Worm (Caenorhabditis elegans) whole organism, L4 larva: ENCODE measurements around the gene Y4C6B.4.

Experiments used
- D1046.2 ChIP-seq: fragments of 200-800 bp; sonication (Bioruptor generic); IDR thresholded peaks from 2 replicates; pipeline ENCODE4 v1.3.6; 2022; ENCODE audit warnings: missing genetic modification characterization, missing compliant biosample characterization
- F10B5.3 ChIP-seq: sonication (generic microtip); optimal IDR thresholded peaks from 2 replicates; lab custom pipeline; 2016; ENCODE audit warnings: mild to moderate bottlenecking, missing genetic modification characterization, missing compliant biosample characterization
- F26F4.8 ChIP-seq: fragments of 200-800 bp; sonication (Bioruptor generic); conservative IDR thresholded peaks from 2 replicates; pipeline ENCODE4 v1.3.6; 2022; ENCODE audit warnings: missing genetic modification characterization, missing compliant biosample characterization
- F37D6.2 ChIP-seq: sonication (generic microtip); optimal IDR thresholded peaks from 2 replicates; lab custom pipeline; 2016; ENCODE audit warnings: mild to moderate bottlenecking, missing genetic modification characterization, missing compliant biosample characterization
- F49E8.2 ChIP-seq: sonication (generic microtip); optimal IDR thresholded peaks from 2 replicates; lab custom pipeline; 2016; ENCODE audit warnings: missing compliant biosample characterization, mild to moderate bottlenecking, missing genetic modification characterization, borderline replicate concordance
- T20F7.1 ChIP-seq: fragments of 200-800 bp; sonication (Bioruptor generic); optimal IDR thresholded peaks from 2 replicates; lab custom pipeline; 2018; ENCODE audit warnings: mild to moderate bottlenecking, missing genetic modification characterization, missing compliant biosample characterization
- T26A8.4 ChIP-seq: fragments of 200-800 bp; sonication (Bioruptor generic); IDR thresholded peaks from 2 replicates; pipeline ENCODE4 v1.3.6; 2022; ENCODE audit warnings: missing genetic modification characterization, missing compliant biosample characterization
- Y5F2A.4 ChIP-seq: fragments of 200-800 bp; sonication (Bioruptor generic); optimal IDR thresholded peaks from 2 replicates; lab custom pipeline; 2018; ENCODE audit warnings: mild to moderate bottlenecking, missing genetic modification characterization, missing compliant biosample characterization
- ZK337.2 ChIP-seq: fragments of 200-800 bp; sonication (Bioruptor generic); IDR thresholded peaks from 2 replicates; pipeline ENCODE4 v1.3.6; 2022; ENCODE audit warnings: missing genetic modification reagents, missing genetic modification characterization, missing compliant biosample characterization
- ZK546.5 ChIP-seq, 2 experiments: sonication (generic microtip); optimal IDR thresholded peaks; 2 replicates each; lab custom pipeline; 2017; ENCODE audit warnings: missing biosample characterization in 2 of 2, missing genetic modification characterization in 2 of 2
- aha-1 ChIP-seq: fragments of 150-350 bp; peaks from one replicate; lab custom pipeline; 2014; ENCODE audit warnings: missing biosample characterization, missing genetic modification characterization
- attf-4 ChIP-seq: sonication (generic microtip); optimal IDR thresholded peaks from 3 replicates; lab custom pipeline; 2017; ENCODE audit warnings: missing biosample characterization, missing genetic modification characterization
- ceh-20 ChIP-seq: fragments of 200-800 bp; sonication (Bioruptor generic); IDR thresholded peaks from 2 replicates; pipeline ENCODE4 v1.3.6; 2022; ENCODE audit warnings: missing genetic modification reagents, missing genetic modification characterization, missing compliant biosample characterization
- ceh-28 ChIP-seq: fragments of 150-350 bp; optimal IDR thresholded peaks from 2 replicates; lab custom pipeline; 2014; ENCODE audit warnings: missing biosample characterization, missing genetic modification reagents, missing genetic modification characterization
- ceh-32 ChIP-seq: sonication (generic microtip); optimal IDR thresholded peaks from 2 replicates; lab custom pipeline; 2016; ENCODE audit warnings: mild to moderate bottlenecking, missing genetic modification characterization, missing compliant biosample characterization; ENCODE audit not compliant: poor library complexity
- ceh-44 ChIP-seq: fragments of 200-800 bp; sonication (Bioruptor generic); IDR thresholded peaks from 2 replicates; pipeline ENCODE4 v1.3.6; 2022; ENCODE audit warnings: missing genetic modification reagents, missing genetic modification characterization, missing compliant biosample characterization
- ceh-62 ChIP-seq: sonication (generic microtip); optimal IDR thresholded peaks from 2 replicates; lab custom pipeline; 2017; ENCODE audit warnings: missing biosample characterization, missing genetic modification characterization
- ceh-82 ChIP-seq: sonication (generic microtip); optimal IDR thresholded peaks from 2 replicates; lab custom pipeline; 2017; ENCODE audit warnings: missing biosample characterization, missing genetic modification characterization
- ces-1 ChIP-seq: fragments of 150-350 bp; sonication (generic microtip); optimal IDR thresholded peaks from 4 replicates; lab custom pipeline; 2014; ENCODE audit warnings: missing biosample characterization, missing genetic modification reagents, missing genetic modification characterization
- cey-2 ChIP-seq: sonication (generic microtip); optimal IDR thresholded peaks from 3 replicates; lab custom pipeline; 2017; ENCODE audit warnings: missing genetic modification characterization, mild to moderate bottlenecking, missing compliant biosample characterization, antibody characterized with exemption, borderline replicate concordance; ENCODE audit not compliant: insufficient read depth
- daf-19 ChIP-seq: fragments of 200-800 bp; sonication (Bioruptor generic); conservative IDR thresholded peaks from 2 replicates; pipeline ENCODE4 v1.3.6; 2022; ENCODE audit warnings: missing genetic modification characterization, missing compliant biosample characterization
- daf-8 ChIP-seq: fragments of 200-800 bp; sonication (Bioruptor generic); IDR thresholded peaks from 2 replicates; pipeline ENCODE4 v1.3.6; 2022; ENCODE audit warnings: missing genetic modification characterization, missing compliant biosample characterization
- dmd-6 ChIP-seq: fragments of 200-800 bp; sonication (Bioruptor generic); IDR thresholded peaks from 2 replicates; pipeline ENCODE4 v1.3.6; 2022; ENCODE audit warnings: missing genetic modification reagents, missing genetic modification characterization, missing compliant biosample characterization
- dpl-1 ChIP-seq: fragments of 150-350 bp; optimal IDR thresholded peaks from 2 replicates; lab custom pipeline; 2014; ENCODE audit warnings: missing biosample characterization, missing genetic modification reagents, missing genetic modification characterization
- duxl-1 ChIP-seq: sonication (generic microtip); optimal IDR thresholded peaks from 2 replicates; lab custom pipeline; 2016; ENCODE audit warnings: mild to moderate bottlenecking, missing genetic modification characterization, moderate library complexity, missing compliant biosample characterization; ENCODE audit not compliant: poor library complexity
- dve-1 ChIP-seq: sonication (generic microtip); optimal IDR thresholded peaks from 2 replicates; lab custom pipeline; 2017; ENCODE audit warnings: antibody characterized with exemption, mild to moderate bottlenecking, missing genetic modification characterization, missing compliant biosample characterization; ENCODE audit not compliant: insufficient read depth
- fkh-10 ChIP-seq: fragments of 150-350 bp; optimal IDR thresholded peaks from 2 replicates; lab custom pipeline; 2014; ENCODE audit warnings: missing biosample characterization, missing genetic modification reagents, missing genetic modification characterization
- hlh-11 ChIP-seq: fragments of 200-800 bp; sonication (Bioruptor generic); optimal IDR thresholded peaks from 2 replicates; lab custom pipeline; 2018; ENCODE audit warnings: mild to moderate bottlenecking, missing genetic modification characterization, missing compliant biosample characterization
- jun-1 ChIP-seq: fragments of 150-350 bp; optimal IDR thresholded peaks from 2 replicates; lab custom pipeline; 2014; ENCODE audit warnings: missing biosample characterization, missing genetic modification reagents, missing genetic modification characterization
- lim-7 ChIP-seq: fragments of 200-800 bp; sonication (Bioruptor generic); IDR thresholded peaks from 2 replicates; pipeline ENCODE4 v1.3.6; 2022; ENCODE audit warnings: missing genetic modification characterization, missing compliant biosample characterization
- lin-1 ChIP-seq: fragments of 200-800 bp; sonication (Bioruptor generic); IDR thresholded peaks from 2 replicates; pipeline ENCODE4 v1.3.6; 2022; ENCODE audit warnings: missing genetic modification reagents, missing genetic modification characterization, missing compliant biosample characterization
- mdl-1 ChIP-seq, 2 experiments: fragments of 150-350 bp in 1 of 2; sonication (generic microtip) in 1 of 2; optimal IDR thresholded peaks; 2 replicates each; lab custom pipeline; 2014 to 2017; ENCODE audit warnings: missing biosample characterization in 2 of 2, missing genetic modification characterization in 2 of 2
- mxl-3 ChIP-seq: fragments of 200-800 bp; sonication (Bioruptor generic); optimal IDR thresholded peaks from 2 replicates; lab custom pipeline; 2018; ENCODE audit warnings: mild to moderate bottlenecking, missing genetic modification characterization, missing compliant biosample characterization
- nhr-25 ChIP-seq: sonication (generic microtip); optimal IDR thresholded peaks from 2 replicates; lab custom pipeline; 2017; ENCODE audit warnings: missing genetic modification characterization, mild to moderate bottlenecking, missing compliant biosample characterization, antibody characterized with exemption, moderate library complexity, borderline replicate concordance; ENCODE audit not compliant: insufficient read depth
- nhr-42 ChIP-seq: fragments of 200-800 bp; sonication (Bioruptor generic); IDR thresholded peaks from 2 replicates; pipeline ENCODE4 v1.3.6; 2022; ENCODE audit warnings: missing genetic modification characterization, missing compliant biosample characterization
- pha-4 ChIP-seq, 2 experiments: fragments of 150-350 bp in 1 of 2; fragments of 200-800 bp in 1 of 2; sonication (Bioruptor generic) in 1 of 2; IDR thresholded peaks in 1 of 2; optimal IDR thresholded peaks in 1 of 2; 2 replicates each; pipeline versions ENCODE4 v1.3.6 to Lab custom; 2014 to 2022; ENCODE audit warnings: missing genetic modification characterization in 2 of 2, missing genetic modification reagents in 2 of 2, missing biosample characterization in 1 of 2, missing compliant biosample characterization in 1 of 2
- rbr-2 ChIP-seq: sonication (generic microtip); optimal IDR thresholded peaks from 2 replicates; lab custom pipeline; 2016; ENCODE audit warnings: missing genotype, missing genetic modification characterization, missing compliant biosample characterization
- saeg-2 ChIP-seq: fragments of 200-800 bp; sonication (Bioruptor generic); IDR thresholded peaks from 2 replicates; pipeline ENCODE4 v1.3.6; 2022; ENCODE audit warnings: missing genetic modification reagents, missing genetic modification characterization, missing compliant biosample characterization
- set-16 ChIP-seq: fragments of 200-800 bp; sonication (Bioruptor generic); IDR thresholded peaks from 2 replicates; pipeline ENCODE4 v1.3.6; 2022; ENCODE audit warnings: missing genetic modification reagents, missing genetic modification characterization, missing compliant biosample characterization
- skn-1 ChIP-seq: fragments of 150-350 bp; optimal IDR thresholded peaks from 2 replicates; lab custom pipeline; 2014; ENCODE audit warnings: missing biosample characterization, missing genetic modification characterization
- snpc-4 ChIP-seq: fragments of 150-350 bp; optimal IDR thresholded peaks from 2 replicates; lab custom pipeline; 2014; ENCODE audit warnings: missing biosample characterization, missing genetic modification characterization
- spr-1 ChIP-seq: sonication (generic microtip); optimal IDR thresholded peaks from 2 replicates; lab custom pipeline; 2016; ENCODE audit warnings: mild to moderate bottlenecking, missing genetic modification characterization, missing compliant biosample characterization
- spr-3 ChIP-seq: fragments of 200-800 bp; sonication (Bioruptor generic); optimal IDR thresholded peaks from 2 replicates; lab custom pipeline; 2018; ENCODE audit warnings: mild to moderate bottlenecking, missing genetic modification characterization, missing compliant biosample characterization
- tag-97 ChIP-seq: fragments of 200-800 bp; sonication (Bioruptor generic); IDR thresholded peaks from 2 replicates; pipeline ENCODE4 v1.3.6; 2022; ENCODE audit warnings: missing genetic modification characterization, missing compliant biosample characterization
- unc-39 ChIP-seq: sonication (generic microtip); optimal IDR thresholded peaks from 2 replicates; lab custom pipeline; 2017; ENCODE audit warnings: missing biosample characterization, missing genetic modification characterization
- unc-62 ChIP-seq, 3 experiments: fragments of 150-350 bp in 1 of 3; sonication (generic microtip); optimal IDR thresholded peaks in 2 of 3; peaks in 1 of 3; 1 replicate in 1 of 3; 2 replicates in 2 of 3; lab custom pipeline; 2014 to 2017; ENCODE audit warnings: missing biosample characterization in 3 of 3, missing genetic modification characterization in 3 of 3, missing genetic modification reagents in 3 of 3, missing genotype in 1 of 3
- zfp-2 ChIP-seq: sonication (generic microtip); optimal IDR thresholded peaks from 2 replicates; lab custom pipeline; 2016; ENCODE audit warnings: mild to moderate bottlenecking, missing genetic modification characterization, missing compliant biosample characterization
- zfp-3 ChIP-seq: fragments of 200-800 bp; sonication (Bioruptor generic); conservative IDR thresholded peaks from 2 replicates; pipeline ENCODE4 v1.3.6; 2022; ENCODE audit warnings: missing genetic modification reagents, missing genetic modification characterization, missing compliant biosample characterization
- zip-11 ChIP-seq: fragments of 200-800 bp; sonication (Bioruptor generic); IDR thresholded peaks from 2 replicates; pipeline ENCODE4 v1.3.6; 2022; ENCODE audit warnings: missing genetic modification characterization, missing compliant biosample characterization
- zip-2 ChIP-seq: fragments of 150-350 bp; optimal IDR thresholded peaks from 2 replicates; lab custom pipeline; 2014; ENCODE audit warnings: missing biosample characterization, missing genetic modification characterization

Gene Y4C6B.4

ce11 chrIV:5334518-5334917, 8.3 kb downstream of the Y4C6B.4 start (continued):
- TF ChIP-seq zfp-3 (GFP tag; lab: Robert Waterston, UW) (no peak), set-16 (GFP tag; lab: Robert Waterston, UW) (no peak), zip-11 (GFP tag; lab: Robert Waterston, UW) (no peak), rbr-2 (peak; percentile 65), saeg-2 (GFP tag; lab: Robert Waterston, UW) (no peak), Y5F2A.4 (GFP tag; lab: Kevin White, UChicago) (peak; percentile 23), ceh-20 (GFP tag; lab: Robert Waterston, UW) (0 out of 2 replicates have a peak, but pooled peaks have one; percentile 67), spr-3 (GFP tag; lab: Kevin White, UChicago) (no peak), dpl-1 (GFP tag; lab: Kevin White, UChicago) (peak; percentile 4), cey-2 (tag; lab: Kevin White, UChicago) (no peak), spr-1 (tag; lab: Kevin White, UChicago) (no peak), zfp-2 (tag; lab: Kevin White, UChicago) (no peak), T20F7.1 (no peak), ces-1 (GFP tag; lab: Kevin White, UChicago) (no peak), aha-1 (tag; lab: Kevin White, UChicago) (peak; percentile 12), duxl-1 (tag; lab: Kevin White, UChicago) (peak; percentile 25), unc-62 (GFP tag; optimal IDR thresholded peaks at IDR 0.05 in 1 of 2; lab: Kevin White, UChicago) (peak in 1 of 2 experiments; percentile 19), unc-62 (tag; optimal IDR thresholded peaks at IDR 0.05; lab: Kevin White, UChicago) (no peak), tag-97 (GFP tag; lab: Robert Waterston, UW) (no peak), ceh-82 (tag; lab: Kevin White, UChicago) (no peak), nhr-42 (GFP tag; lab: Robert Waterston, UW) (no peak), F49E8.2 (tag; lab: Kevin White, UChicago) (no peak), ceh-28 (tag; lab: Kevin White, UChicago) (no peak), ceh-44 (peak; percentile 73), F37D6.2 (tag; lab: Kevin White, UChicago) (peak; percentile 19), daf-19 (GFP tag; lab: Robert Waterston, UW) (no peak), mxl-3 (GFP tag; lab: Kevin White, UChicago) (peak; percentile 25), T26A8.4 (peak; percentile 70; the same call in 1 of the 2 replicates), ZK337.2 (GFP tag; lab: Robert Waterston, UW) (peak; percentile 71), ceh-32 (tag; lab: Kevin White, UChicago) (no peak), jun-1 (tag; lab: Kevin White, UChicago) (no peak), ZK546.5 (tag; optimal IDR thresholded peaks at IDR 0.05; lab: Kevin White, UChicago) (no peak), fkh-10 (GFP tag; lab: Kevin White, UChicago) (no peak), dmd-6 (peak; percentile 58), F26F4.8 (GFP tag; lab: Robert Waterston, UW) (no peak), lim-7 (GFP tag; lab: Robert Waterston, UW) (no peak), nhr-25 (tag; lab: Kevin White, UChicago) (no peak), dve-1 (tag; lab: Kevin White, UChicago) (peak; percentile 61), unc-39 (no peak), daf-8 (no peak), pha-4 (GFP tag; IDR thresholded peaks at IDR 0.05; lab: Robert Waterston, UW) (peak; percentile 75; the same call in 1 of the 2 replicates), pha-4 (tag; optimal IDR thresholded peaks at IDR 0.05; lab: Kevin White, UChicago) (no peak), hlh-11 (peak; percentile 49), snpc-4 (tag; lab: Kevin White, UChicago) (no peak), F10B5.3 (tag; lab: Kevin White, UChicago) (no peak), lin-1 (GFP tag; lab: Robert Waterston, UW) (no peak), skn-1 (tag; lab: Kevin White, UChicago) (no peak), mdl-1 (tag; optimal IDR thresholded peaks at IDR 0.05; lab: Kevin White, UChicago) (no peak), zip-2 (tag; lab: Kevin White, UChicago) (no peak), D1046.2 (GFP tag; lab: Robert Waterston, UW) (no peak), attf-4 (tag; lab: Kevin White, UChicago) (no peak), ceh-62 (tag; lab: Kevin White, UChicago) (no peak)
